Fruit fly (Drosophila melanogaster): ENCODE data around the gene Grip75.

DNA sequence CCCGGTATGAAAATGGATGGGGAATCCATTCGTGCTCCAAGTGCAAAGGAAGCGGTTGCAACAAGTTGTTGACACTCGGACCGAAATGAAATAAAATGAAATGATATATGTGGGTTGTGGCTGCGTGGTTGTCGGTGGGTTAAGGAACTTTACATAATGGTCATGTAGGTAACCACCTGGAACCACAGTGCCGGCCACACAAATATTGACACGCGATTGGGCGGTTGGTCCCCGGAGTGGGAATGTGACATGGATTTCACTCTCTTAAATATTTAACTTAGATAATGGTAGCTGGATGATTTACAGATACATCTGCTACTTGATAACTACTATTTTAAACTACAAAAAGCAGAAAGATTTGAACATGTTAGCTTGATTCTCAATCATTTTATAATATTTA lies 21.8 kb downstream of the Grip75 start:
- no peak for TF ChIP-seq h (optimal IDR thresholded peaks at IDR 0.05)
- TF ChIP-seq psq (optimal IDR thresholded peaks at IDR 0.05), result no peak
- no peak for TF ChIP-seq Myc (optimal IDR thresholded peaks at IDR 0.05)
- no peak for TF ChIP-seq insv (optimal IDR thresholded peaks at IDR 0.05)
- no peak for TF ChIP-seq Sin3A (optimal IDR thresholded peaks at IDR 0.05)
- no peak for TF ChIP-seq ttk (optimal IDR thresholded peaks at IDR 0.05)
